Worm (Caenorhabditis elegans) whole organism, early embryonic: ENCODE data around the gene clec-48.

Experiments used
- B0310.2 ChIP-seq: sonication (generic microtip); optimal IDR thresholded peaks from 2 replicates; lab custom pipeline; 2016; ENCODE audit warnings: mild to moderate bottlenecking, missing genetic modification characterization, missing compliant biosample characterization
- flt-1 ChIP-seq: fragments of 200-800 bp; sonication (Bioruptor generic); IDR thresholded peaks from 2 replicates; pipeline ENCODE4 v1.3.6; 2022; ENCODE audit warnings: missing genetic modification characterization, missing compliant biosample characterization
- pes-1 ChIP-seq: fragments of 200-800 bp; sonication (Bioruptor generic); IDR thresholded peaks from 2 replicates; pipeline ENCODE4 v1.3.6; 2022; ENCODE audit warnings: missing genetic modification reagents, missing genetic modification characterization, missing compliant biosample characterization
- tbx-11 ChIP-seq: fragments of 200-800 bp; sonication (Bioruptor generic); IDR thresholded peaks from 2 replicates; pipeline ENCODE4 v1.3.6; 2022; ENCODE audit warnings: missing genetic modification characterization, missing compliant biosample characterization

DNA sequence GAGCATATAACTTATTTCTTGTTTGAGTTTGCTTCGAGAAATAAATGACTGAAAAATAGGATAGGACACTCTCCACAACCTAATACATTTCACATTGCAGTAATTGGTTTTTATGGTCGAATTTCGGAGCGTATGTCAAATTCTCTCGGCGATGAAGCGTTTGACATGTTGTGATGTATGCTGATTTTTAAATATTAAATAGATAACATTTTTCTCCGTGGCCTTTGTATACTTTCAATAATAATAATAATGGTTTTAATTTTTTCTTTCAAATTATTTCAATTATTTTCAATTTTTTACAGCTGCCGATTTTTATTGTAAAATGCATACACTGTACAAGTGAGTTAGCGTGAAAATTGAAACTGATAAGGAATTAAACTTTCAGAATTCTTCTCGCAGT, 11.7 kb upstream of the clec-48 start, which contains the start of gene C14A6.3:
- TF ChIP-seq flt-1 (no peak), pes-1 (GFP tag; lab: Robert Waterston, UW) (no peak), B0310.2 (tag; lab: Kevin White, UChicago) (no peak), tbx-11 (GFP tag; lab: Robert Waterston, UW) (no peak)
